Fruit fly (Drosophila melanogaster): ENCODE measurements around the gene CG7920.

Gene CG7920

DNA sequence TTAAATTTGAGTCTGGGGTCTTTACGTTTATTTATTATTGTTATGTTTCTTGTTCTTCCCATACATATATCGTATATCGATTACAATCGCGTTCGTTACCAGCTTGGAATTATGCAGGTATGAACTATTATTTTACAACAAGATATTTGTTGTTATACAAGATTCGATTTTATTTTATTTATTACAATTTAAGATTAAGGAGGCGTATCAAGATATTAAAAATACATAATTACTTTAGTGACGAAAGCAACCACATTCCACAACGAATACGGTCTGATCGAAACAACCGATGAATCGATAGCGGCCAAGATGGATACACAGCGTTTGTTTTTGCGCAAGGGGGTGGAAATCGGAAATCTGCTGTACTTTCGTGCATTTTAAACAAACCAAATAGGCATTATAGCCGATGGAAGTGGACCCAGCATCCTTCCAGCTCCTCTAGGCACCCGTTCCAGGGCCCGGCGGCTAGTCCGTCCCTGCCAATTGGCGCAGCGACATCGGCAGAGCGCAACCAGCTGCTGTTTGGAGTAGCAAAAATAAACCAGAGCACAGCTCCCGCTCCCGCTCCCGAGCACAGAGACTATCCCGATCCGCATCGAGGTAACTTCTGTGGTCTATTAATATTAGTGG is 17.4 kb downstream of the CG7920 start, which contains the start of the genes CG15525 and CG11504 (continued):
- no peak for TF ChIP-seq CG17612 (GFP tag; IDR thresholded peaks at IDR 0.05)
- TF ChIP-seq nau (GFP tag; optimal IDR thresholded peaks at IDR 0.05): no peak
- peak; percentile 42 for TF ChIP-seq gfzf (GFP tag; optimal IDR thresholded peaks at IDR 0.05)
- TF ChIP-seq CG31365 (tag; optimal IDR thresholded peaks at IDR 0.05): no peak
- TF ChIP-seq CG7556 (GFP tag; optimal IDR thresholded peaks at IDR 0.05): no peak
- TF ChIP-seq gce (GFP tag; IDR thresholded peaks at IDR 0.05): no peak
- TF ChIP-seq dysf (GFP tag; IDR thresholded peaks at IDR 0.05): no peak
- TF ChIP-seq CG4424 (GFP tag; optimal IDR thresholded peaks at IDR 0.05): peak; percentile 53
- no peak for TF ChIP-seq CG14050 (GFP tag; IDR thresholded peaks at IDR 0.05)
- TF ChIP-seq Adf1 (GFP tag; IDR thresholded peaks at IDR 0.05): no peak
- no peak for TF ChIP-seq Blimp-1 (GFP tag; optimal IDR thresholded peaks at IDR 0.05)
- TF ChIP-seq CG30020 (tag; optimal IDR thresholded peaks at IDR 0.05): peak; percentile 58
- TF ChIP-seq peb (GFP tag; IDR thresholded peaks at IDR 0.05): no peak
- peak in 1 of 2 experiments; percentile 23 for TF ChIP-seq Hr51 (GFP tag; optimal IDR thresholded peaks at IDR 0.05)
- no peak for TF ChIP-seq Lim3 (GFP tag; IDR thresholded peaks at IDR 0.05)
- no peak for TF ChIP-seq cad (GFP tag; optimal IDR thresholded peaks at IDR 0.05)
- no peak for TF ChIP-seq CG12104 (GFP tag; optimal IDR thresholded peaks at IDR 0.05)
- peak; percentile 58; the same call in 1 of the 2 replicates for TF ChIP-seq HLH3B (GFP tag; IDR thresholded peaks at IDR 0.05)
- TF ChIP-seq CG3281 (GFP tag; optimal IDR thresholded peaks at IDR 0.05): no peak

DNA sequence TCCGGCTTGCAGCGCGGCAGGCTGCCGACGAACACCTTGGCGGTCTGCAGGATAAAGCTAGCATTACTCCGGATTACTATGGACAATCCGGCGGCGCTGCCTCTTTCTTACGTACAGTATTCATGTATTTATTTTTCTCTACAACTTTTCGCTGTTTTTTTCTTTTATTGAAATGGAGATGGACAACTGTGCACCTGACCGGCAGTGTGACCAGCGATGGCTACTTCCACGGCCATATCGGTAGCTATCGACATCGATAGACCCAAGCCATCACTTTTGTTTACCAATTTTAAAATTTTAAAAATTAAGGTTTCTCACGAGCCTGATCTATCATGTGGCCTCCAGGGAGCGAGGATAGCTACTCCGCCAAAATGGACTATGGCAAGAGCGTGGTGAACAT is 20.0 kb downstream of the CG7920 start, which contains the start of the genes CG7903 and Sas-6:
Gene CG7903, minus strand, starts transcription at position 197 of the 400 bp plus-strand sequence.
Gene Sas-6, plus strand, starts transcription at position 323 of the 400 bp plus-strand sequence.
- TF ChIP-seq stwl (tag; optimal IDR thresholded peaks at IDR 0.05) (peak; percentile 56), ap (GFP tag; IDR thresholded peaks at IDR 0.05) (no peak), CG2116 (GFP tag; optimal IDR thresholded peaks at IDR 0.05) (peak; percentile 92), CG8924 (tag; optimal IDR thresholded peaks at IDR 0.05) (peak; percentile 4), ase (GFP tag; IDR thresholded peaks at IDR 0.05) (no peak), sob (GFP tag; IDR thresholded peaks at IDR 0.05) (0 out of 2 replicates have a peak, but pooled peaks have one; percentile 26), Kr (GFP tag; optimal IDR thresholded peaks at IDR 0.05) (no peak), kni (GFP tag; optimal IDR thresholded peaks at IDR 0.05) (no peak), inv (GFP tag; IDR thresholded peaks at IDR 0.05; ENCODE audit: partially characterized antibody) (peak; percentile 66; the same call in 1 of the 2 replicates), knrl (GFP tag; IDR thresholded peaks at IDR 0.05; ENCODE audit: partially characterized antibody) (peak; percentile 67), nmo (GFP tag; optimal IDR thresholded peaks at IDR 0.05) (peak; percentile 20), nerfin-2 (GFP tag; IDR thresholded peaks at IDR 0.05; ENCODE audit: partially characterized antibody) (peak; percentile 56; the same call in 1 of the 2 replicates), jumu (GFP tag; optimal IDR thresholded peaks at IDR 0.05) (no peak), zen2 (GFP tag; IDR thresholded peaks at IDR 0.05; ENCODE audit: partially characterized antibody) (peak; percentile 48; the same call in 1 of the 3 replicates), gfzf (GFP tag; optimal IDR thresholded peaks at IDR 0.05) (peak; percentile 67), sc (optimal IDR thresholded peaks at IDR 0.05) (no peak), sc (GFP tag; optimal IDR thresholded peaks at IDR 0.05) (no peak), CG13296 (GFP tag; optimal IDR thresholded peaks at IDR 0.05) (no peak), Dp (GFP tag; optimal IDR thresholded peaks at IDR 0.05) (peak; percentile 67), CG8290 (GFP tag; optimal IDR thresholded peaks at IDR 0.05) (no peak), CG8290 (tag; optimal IDR thresholded peaks at IDR 0.05) (no peak), Bgb (GFP tag; IDR thresholded peaks at IDR 0.05; ENCODE audit: partially characterized antibody) (peak; percentile 85), Hr39 (optimal IDR thresholded peaks at IDR 0.05) (no peak), pzg (GFP tag; optimal IDR thresholded peaks at IDR 0.05) (peak; percentile 74), Myb (GFP tag; optimal IDR thresholded peaks at IDR 0.05) (peak; percentile 62), scrt (GFP tag; optimal IDR thresholded peaks at IDR 0.05) (no peak), MBD-R2 (GFP tag; IDR thresholded peaks at IDR 0.05) (peak; percentile 94), row (GFP tag; IDR thresholded peaks at IDR 0.05) (peak; percentile 32; the same call in 1 of the 3 replicates), croc (GFP tag; conservative IDR thresholded peaks at IDR 0.05) (no peak), ab (GFP tag; optimal IDR thresholded peaks at IDR 0.05) (no peak), crp (GFP tag; optimal IDR thresholded peaks at IDR 0.05) (peak in 1 of 2 experiments; percentile 2), CG34422 (GFP tag; IDR thresholded peaks at IDR 0.05) (0 out of 3 replicates have a peak, but pooled peaks have one; percentile 40)
